Worm (Caenorhabditis elegans): ENCODE data around the gene nsun-5.

DNA sequence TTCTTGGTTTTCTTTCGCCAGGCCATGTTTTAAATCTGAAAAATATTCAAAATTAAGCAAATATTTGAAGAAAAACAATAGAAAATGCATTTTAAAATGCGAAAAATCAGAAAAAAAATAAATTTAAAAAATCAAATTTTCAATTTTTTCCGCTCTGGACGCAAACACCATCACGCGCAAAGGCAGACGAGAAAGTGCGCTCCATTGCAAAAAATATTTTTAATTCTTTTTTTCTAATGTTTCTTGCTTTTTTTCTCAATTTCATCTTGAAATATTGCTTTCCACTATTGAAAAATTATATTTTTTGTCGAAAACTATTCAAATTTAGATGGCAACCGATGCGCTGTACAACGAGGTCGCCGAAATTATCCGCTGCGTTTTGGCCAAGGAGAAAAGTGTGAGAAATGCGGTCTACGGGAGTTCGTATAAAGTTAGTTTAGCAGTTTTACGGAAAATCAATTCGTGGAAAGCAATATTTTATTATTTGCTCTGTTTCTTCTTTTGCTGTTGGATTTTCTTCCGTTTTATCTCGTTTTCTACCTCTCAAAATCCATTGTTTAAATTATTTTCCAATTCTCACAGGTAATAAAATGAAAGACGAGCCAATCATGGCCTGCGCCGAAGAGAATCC is at the start of gene nsun-5, which contains the start of the genes pole-4 and metl-2:
- no peak for TF ChIP-seq cog-1 (tag; optimal IDR thresholded peaks at IDR 0.05)
- TF ChIP-seq klf-2 (GFP tag; conservative IDR thresholded peaks at IDR 0.05): no peak
- TF ChIP-seq ref-1 (GFP tag; conservative IDR thresholded peaks at IDR 0.05): no peak
- no peak for TF ChIP-seq T22C8.4 (GFP tag; IDR thresholded peaks at IDR 0.05)
- no peak for TF ChIP-seq flt-1 (GFP tag; IDR thresholded peaks at IDR 0.05)
- no peak for TF ChIP-seq med-1 (GFP tag; optimal IDR thresholded peaks at IDR 0.05; ENCODE audit: insufficient read depth)

Measured in whole organism, midembryonic.